Worm (Caenorhabditis elegans) whole organism, midembryonic: ENCODE results near the gene F27E5.7.

Experiments used
- cog-1 ChIP-seq: sonication (generic microtip); optimal IDR thresholded peaks from 2 replicates; lab custom pipeline; 2016; ENCODE audit warnings: missing genetic modification characterization, missing compliant biosample characterization
- flt-1 ChIP-seq: fragments of 200-800 bp; sonication (Bioruptor generic); IDR thresholded peaks from 2 replicates; pipeline ENCODE4 v1.3.6; 2022; ENCODE audit warnings: missing genetic modification characterization, missing compliant biosample characterization
- med-1 ChIP-seq: sonication (generic microtip); optimal IDR thresholded peaks from 2 replicates; lab custom pipeline; 2017; ENCODE audit warnings: missing genetic modification characterization, mild to moderate bottlenecking, missing compliant biosample characterization, antibody characterized with exemption, missing genetic modification reagents; ENCODE audit not compliant: insufficient read depth
- ref-1 ChIP-seq: fragments of 200-800 bp; sonication (Bioruptor generic); conservative IDR thresholded peaks from 2 replicates; pipeline ENCODE4 v1.3.6; 2022; ENCODE audit warnings: missing genetic modification reagents, missing genetic modification characterization, missing compliant biosample characterization
- tab-1 ChIP-seq: fragments of 200-800 bp; sonication (Bioruptor generic); IDR thresholded peaks from 2 replicates; pipeline ENCODE4 v1.3.6; 2022; ENCODE audit warnings: missing genetic modification characterization, missing compliant biosample characterization
- ztf-29 ChIP-seq: fragments of 200-800 bp; sonication (Bioruptor generic); IDR thresholded peaks from 2 replicates; pipeline ENCODE4 v1.3.6; 2022; ENCODE audit warnings: missing genetic modification reagents, missing genetic modification characterization, missing compliant biosample characterization

ce11 chrII:10099072-10099471 is 23.5 kb upstream of the F27E5.7 start:
- no peak for TF ChIP-seq tab-1 (GFP tag; lab: Robert Waterston, UW)
- TF ChIP-seq flt-1 (GFP tag; lab: Robert Waterston, UW) = no peak
- no peak for TF ChIP-seq ztf-29
- no peak for TF ChIP-seq cog-1
- no peak for TF ChIP-seq ref-1 (GFP tag; lab: Robert Waterston, UW)
- TF ChIP-seq med-1 (GFP tag; lab: Kevin White, UChicago) = no peak
